Fruit fly (Drosophila melanogaster): ENCODE data around the gene CG15892.

The CG15892 gene

DNA sequence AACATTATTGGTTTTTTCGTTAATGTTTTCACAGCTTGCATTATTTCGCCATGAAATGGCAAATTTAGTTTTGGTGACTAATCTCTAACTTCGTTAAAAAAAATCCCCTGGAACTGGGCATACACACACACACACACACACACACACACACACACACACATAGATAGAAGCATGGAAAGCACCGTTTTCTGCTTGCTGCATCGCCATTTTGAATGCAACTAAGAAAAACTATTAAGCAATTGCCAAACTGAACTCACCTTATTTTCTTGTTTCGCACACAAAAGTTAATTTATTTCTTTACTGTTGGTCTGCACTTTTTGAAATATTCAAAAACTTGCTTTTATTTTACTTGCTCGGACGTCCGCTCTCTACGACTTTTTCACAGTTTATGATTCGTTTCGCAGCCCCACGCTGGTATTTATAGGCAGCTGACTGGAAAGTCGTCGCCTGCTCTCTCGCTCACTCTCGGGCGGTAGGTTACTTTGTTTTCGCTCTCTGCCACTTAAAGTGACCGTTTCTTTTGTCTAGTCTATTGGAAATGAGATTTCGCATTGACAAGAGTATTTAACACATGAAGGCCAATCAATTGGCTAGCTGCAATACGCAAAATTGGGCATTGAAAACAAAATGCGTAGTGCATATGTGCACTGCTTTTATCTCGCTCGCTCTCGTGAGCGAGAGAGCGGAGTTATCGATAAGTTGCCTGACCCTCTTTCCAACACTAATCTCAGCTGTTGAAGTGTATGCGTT lies 15.1 kb downstream of the CG15892 start (continued):
- no peak for TF ChIP-seq Six4 (GFP tag; optimal IDR thresholded peaks at IDR 0.05)
- TF ChIP-seq chinmo (GFP tag; IDR thresholded peaks at IDR 0.05; ENCODE audit: partially characterized antibody): 0 out of 4 replicates have a peak, but pooled peaks have one; percentile 62
- TF ChIP-seq CG4328 (GFP tag; optimal IDR thresholded peaks at IDR 0.05): no peak
- TF ChIP-seq CG12219 (GFP tag; optimal IDR thresholded peaks at IDR 0.05): no peak
- TF ChIP-seq ac (GFP tag; optimal IDR thresholded peaks at IDR 0.05): no peak
- peak; percentile 10 for TF ChIP-seq gcm (GFP tag; optimal IDR thresholded peaks at IDR 0.05)
- peak; percentile 26 for TF ChIP-seq CG3163 (GFP tag; optimal IDR thresholded peaks at IDR 0.05)
- TF ChIP-seq Ptx1 (GFP tag; IDR thresholded peaks at IDR 0.05): no peak
- no peak for TF ChIP-seq klu (GFP tag; IDR thresholded peaks at IDR 0.05)
- TF ChIP-seq CG13287 (GFP tag; IDR thresholded peaks at IDR 0.05; ENCODE audit: partially characterized antibody): no peak
- no peak for TF ChIP-seq CG1233 (GFP tag; optimal IDR thresholded peaks at IDR 0.05)
- no peak for TF ChIP-seq CG3995 (GFP tag; optimal IDR thresholded peaks at IDR 0.05)
- 0 out of 2 replicates have a peak, but pooled peaks have one; percentile 10 for TF ChIP-seq Awh (GFP tag; IDR thresholded peaks at IDR 0.05)
- TF ChIP-seq onecut (GFP tag; IDR thresholded peaks at IDR 0.05): no peak
- no peak for TF ChIP-seq CG3847 (GFP tag; IDR thresholded peaks at IDR 0.05)
- peak; percentile 22 for TF ChIP-seq CG7556 (GFP tag; optimal IDR thresholded peaks at IDR 0.05)
- peak; percentile 41 for TF ChIP-seq Nf-YB (GFP tag; optimal IDR thresholded peaks at IDR 0.05)
- no peak for TF ChIP-seq z (GFP tag; IDR thresholded peaks at IDR 0.05)
- no peak for TF ChIP-seq CG11723 (GFP tag; optimal IDR thresholded peaks at IDR 0.05)
- TF ChIP-seq crc (GFP tag; optimal IDR thresholded peaks at IDR 0.05): no peak
- TF ChIP-seq CG7987 (GFP tag; optimal IDR thresholded peaks at IDR 0.05): peak; percentile 19
- TF ChIP-seq so (GFP tag; IDR thresholded peaks at IDR 0.05): no peak
- TF ChIP-seq CG9797 (GFP tag; optimal IDR thresholded peaks at IDR 0.05): peak; percentile 44
- no peak for TF ChIP-seq Chrac-16 (GFP tag; optimal IDR thresholded peaks at IDR 0.05)
- TF ChIP-seq CG13296 (GFP tag; optimal IDR thresholded peaks at IDR 0.05): no peak
- TF ChIP-seq pnt (GFP tag; optimal IDR thresholded peaks at IDR 0.05): no peak
- TF ChIP-seq CG10274 (GFP tag; optimal IDR thresholded peaks at IDR 0.05): no peak
- no peak for TF ChIP-seq lmd (GFP tag; IDR thresholded peaks at IDR 0.05)
- TF ChIP-seq Blimp-1 (GFP tag; optimal IDR thresholded peaks at IDR 0.05): no peak
- TF ChIP-seq kni (GFP tag; optimal IDR thresholded peaks at IDR 0.05): peak; percentile 40
- TF ChIP-seq trem (tag; optimal IDR thresholded peaks at IDR 0.05): peak; percentile 27
- TF ChIP-seq Mes4 (GFP tag; optimal IDR thresholded peaks at IDR 0.05): peak; percentile 51
- no peak for TF ChIP-seq CG8359 (GFP tag; optimal IDR thresholded peaks at IDR 0.05; ENCODE audit: borderline replicate concordance)
- no peak for TF ChIP-seq CG8388 (GFP tag; optimal IDR thresholded peaks at IDR 0.05)
- no peak for TF ChIP-seq CG10431 (GFP tag; optimal IDR thresholded peaks at IDR 0.05)
- no peak for TF ChIP-seq Usf (GFP tag; optimal IDR thresholded peaks at IDR 0.05)
- no peak for TF ChIP-seq knrl (GFP tag; IDR thresholded peaks at IDR 0.05; ENCODE audit: partially characterized antibody)
- TF ChIP-seq Hsf (GFP tag; optimal IDR thresholded peaks at IDR 0.05): no peak
- peak; percentile 35; the same call in 1 of the 2 replicates for TF ChIP-seq Bgb (GFP tag; IDR thresholded peaks at IDR 0.05; ENCODE audit: partially characterized antibody)
- peak; percentile 33 for TF ChIP-seq Atf-2 (GFP tag; optimal IDR thresholded peaks at IDR 0.05)
- TF ChIP-seq Dll (GFP tag; IDR thresholded peaks at IDR 0.05; ENCODE audit: partially characterized antibody): peak; percentile 46; the same call in 2 of the 4 replicates
- no peak for TF ChIP-seq tap (tag; optimal IDR thresholded peaks at IDR 0.05)
- no peak for TF ChIP-seq ssp (GFP tag; IDR thresholded peaks at IDR 0.05)
- no peak for TF ChIP-seq CG13775 (GFP tag; optimal IDR thresholded peaks at IDR 0.05)
- TF ChIP-seq Rx (GFP tag; IDR thresholded peaks at IDR 0.05): no peak
- TF ChIP-seq CG9932 (GFP tag; IDR thresholded peaks at IDR 0.05): no peak
- no peak for TF ChIP-seq CG4404 (GFP tag; IDR thresholded peaks at IDR 0.05)
- TF ChIP-seq CG4282 (GFP tag; optimal IDR thresholded peaks at IDR 0.05): no peak
- no peak for TF ChIP-seq PHDP (tag; optimal IDR thresholded peaks at IDR 0.05)
